Fruit fly (Drosophila melanogaster): ENCODE data around the gene CG7888.

CG7888 gene

DNA sequence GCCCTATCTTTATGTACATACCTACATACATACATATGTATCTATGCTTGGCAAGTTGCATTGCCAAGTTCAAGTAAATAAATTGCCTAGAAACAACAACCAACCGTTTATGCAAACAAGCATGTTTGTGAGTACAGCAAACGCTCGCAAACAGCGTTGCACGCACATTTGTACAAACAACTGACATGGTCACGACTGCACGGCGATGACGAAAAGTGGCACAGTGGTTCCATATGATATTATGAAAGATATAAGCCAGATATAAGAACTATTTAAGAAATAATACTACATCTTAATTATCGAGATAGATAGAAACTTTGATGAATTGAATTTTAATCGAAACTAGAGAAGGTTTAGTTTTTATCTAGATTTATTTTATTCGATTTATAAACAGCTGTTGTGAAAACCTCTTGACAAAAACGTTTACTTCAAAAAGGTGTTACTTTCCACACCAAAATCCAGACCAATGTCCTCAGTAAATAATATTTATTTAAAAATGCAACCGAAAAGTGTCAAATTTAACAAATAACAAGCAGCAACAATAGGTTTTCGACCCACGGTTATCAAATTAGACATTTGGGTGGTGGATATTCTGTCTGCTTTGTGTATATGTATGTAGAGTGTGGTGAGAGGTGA, 36.1 kb downstream of the CG7888 start (continued):
- no peak for TF ChIP-seq CG1832 (GFP tag; optimal IDR thresholded peaks at IDR 0.05)
- TF ChIP-seq CG18476 (GFP tag; optimal IDR thresholded peaks at IDR 0.05) = peak; percentile 91
- no peak; the same call in none of the 2 replicates for TF ChIP-seq Ravus (GFP tag; IDR thresholded peaks at IDR 0.05)
- no peak for TF ChIP-seq Opbp (GFP tag; IDR thresholded peaks at IDR 0.05; ENCODE audit: partially characterized antibody)
- peak; percentile 80 for TF ChIP-seq tx (GFP tag; optimal IDR thresholded peaks at IDR 0.05)
- peak; percentile 45 for TF ChIP-seq CG9817 (tag; optimal IDR thresholded peaks at IDR 0.05)
- TF ChIP-seq Gsc (GFP tag; IDR thresholded peaks at IDR 0.05) = peak; percentile 44; the same call in 1 of the 2 replicates
- TF ChIP-seq CG15011 (GFP tag; optimal IDR thresholded peaks at IDR 0.05) = peak; percentile 67
- TF ChIP-seq CG9876 (GFP tag; optimal IDR thresholded peaks at IDR 0.05) = peak; percentile 23
- peak; percentile 43; the same call in 1 of the 3 replicates for TF ChIP-seq HLH4C (GFP tag; IDR thresholded peaks at IDR 0.05; ENCODE audit: partially characterized antibody)
- TF ChIP-seq Xbp1 (GFP tag; optimal IDR thresholded peaks at IDR 0.05) = peak; percentile 92
- no peak for TF ChIP-seq br (optimal IDR thresholded peaks at IDR 0.05)
- no peak for TF ChIP-seq cad (GFP tag; optimal IDR thresholded peaks at IDR 0.05)
- TF ChIP-seq Mrtf (GFP tag; IDR thresholded peaks at IDR 0.05) = peak; percentile 53; the same call in 1 of the 3 replicates
- peak; percentile 82 for TF ChIP-seq kah (GFP tag; optimal IDR thresholded peaks at IDR 0.05)
- TF ChIP-seq crc (GFP tag; optimal IDR thresholded peaks at IDR 0.05) = peak; percentile 61
- 0 out of 2 replicates have a peak, but pooled peaks have one; percentile 15 for TF ChIP-seq Taf1 (GFP tag; IDR thresholded peaks at IDR 0.05)

DNA sequence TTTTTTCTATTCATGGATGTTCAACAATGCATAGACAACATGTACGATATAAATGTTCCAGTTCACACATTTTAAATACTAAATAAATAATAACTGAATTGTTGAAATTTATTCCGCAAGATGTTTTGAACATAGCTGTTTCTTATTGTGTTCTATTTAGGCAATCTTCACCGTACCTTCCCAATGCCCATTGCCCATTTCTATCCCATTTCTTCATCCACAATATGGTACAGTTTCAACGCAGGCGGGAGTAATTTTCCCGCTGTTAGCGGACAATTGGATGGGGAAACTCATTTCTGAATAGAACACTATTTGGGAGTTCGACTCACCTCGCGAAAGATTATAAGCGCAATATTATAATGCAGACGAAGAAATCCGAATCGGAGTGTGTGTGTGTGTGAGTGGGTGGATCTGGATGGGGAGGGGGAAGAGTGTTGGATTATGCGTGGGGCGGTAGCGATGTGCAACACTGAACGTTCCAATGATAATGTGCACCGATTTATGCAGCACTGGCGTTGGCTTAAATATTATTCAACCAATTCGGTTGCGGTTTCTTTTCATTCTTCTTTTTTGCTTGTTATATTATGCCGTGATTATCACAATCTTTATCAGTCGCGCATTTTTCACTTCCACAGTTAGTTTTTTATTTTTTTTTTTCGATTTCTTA, 38.2 kb downstream of the CG7888 start:
- TF ChIP-seq CG8388 (GFP tag; optimal IDR thresholded peaks at IDR 0.05) (no peak), CG2889 (GFP tag; IDR thresholded peaks at IDR 0.05) (no peak), Hand (GFP tag; optimal IDR thresholded peaks at IDR 0.05) (peak; percentile 30), zen2 (GFP tag; IDR thresholded peaks at IDR 0.05; ENCODE audit: partially characterized antibody) (no peak), gfzf (GFP tag; optimal IDR thresholded peaks at IDR 0.05) (peak; percentile 21), NK7.1 (GFP tag; optimal IDR thresholded peaks at IDR 0.05) (no peak), CG7271 (tag; optimal IDR thresholded peaks at IDR 0.05) (no peak), pho (GFP tag; optimal IDR thresholded peaks at IDR 0.05) (peak; percentile 48), Sry-δ (GFP tag; optimal IDR thresholded peaks at IDR 0.05) (peak; percentile 53), bbx (GFP tag; IDR thresholded peaks at IDR 0.05; ENCODE audit: partially characterized antibody) (peak; percentile 48), HmgZ (tag; optimal IDR thresholded peaks at IDR 0.05) (peak; percentile 42), fd96Cb (tag; optimal IDR thresholded peaks at IDR 0.05) (no peak), CG6791 (GFP tag; IDR thresholded peaks at IDR 0.05; ENCODE audit: partially characterized antibody) (peak; percentile 37; the same call in 1 of the 3 replicates), Ssrp (tag; optimal IDR thresholded peaks at IDR 0.05) (no peak), CG10366 (GFP tag; IDR thresholded peaks at IDR 0.05) (no peak), Ets97D (GFP tag; optimal IDR thresholded peaks at IDR 0.05) (peak; percentile 63), CG2875 (GFP tag; optimal IDR thresholded peaks at IDR 0.05) (no peak), ci (GFP tag; IDR thresholded peaks at IDR 0.05) (peak; percentile 77; the same call in 2 of the 3 replicates), CG42726 (GFP tag; IDR thresholded peaks at IDR 0.05; ENCODE audit: partially characterized antibody) (no peak), CG32532 (GFP tag; IDR thresholded peaks at IDR 0.05) (0 out of 2 replicates have a peak, but pooled peaks have one; percentile 43), crc (GFP tag; optimal IDR thresholded peaks at IDR 0.05) (peak; percentile 22), Mrtf (GFP tag; IDR thresholded peaks at IDR 0.05) (peak; percentile 62; the same call in 2 of the 3 replicates), h (optimal IDR thresholded peaks at IDR 0.05) (no peak), Mad (GFP tag; optimal IDR thresholded peaks at IDR 0.05) (peak; percentile 45), trem (tag; optimal IDR thresholded peaks at IDR 0.05) (peak; percentile 32), da (GFP tag; optimal IDR thresholded peaks at IDR 0.05) (no peak), CG14441 (GFP tag; IDR thresholded peaks at IDR 0.05) (peak; percentile 7; the same call in 1 of the 2 replicates), Neu2 (GFP tag; optimal IDR thresholded peaks at IDR 0.05; ENCODE audit: borderline replicate concordance) (no peak), br (optimal IDR thresholded peaks at IDR 0.05) (no peak), Scr (GFP tag; IDR thresholded peaks at IDR 0.05; ENCODE audit: partially characterized antibody) (peak; percentile 45; the same call in 1 of the 2 replicates), CG10431 (GFP tag; optimal IDR thresholded peaks at IDR 0.05) (peak; percentile 51), ems (GFP tag; optimal IDR thresholded peaks at IDR 0.05) (peak; percentile 41), en (GFP tag; optimal IDR thresholded peaks at IDR 0.05) (peak; percentile 14)

Measured in whole organism, embryonic.